Fruit fly (Drosophila melanogaster) whole organism, embryonic: ENCODE data around the gene CG17190.

Experiments used
- CG17328 ChIP-seq: fragments of 200-800 bp; sonication (Bioruptor generic); IDR thresholded peaks from 2 replicates; pipeline ENCODE4 v1.3.6; 2022; ENCODE audit warnings: missing biosample characterization, missing genetic modification characterization
- CG1792 ChIP-seq: fragments of 200-800 bp; sonication (Bioruptor generic); optimal IDR thresholded peaks from 2 replicates; lab custom pipeline; 2016; ENCODE audit warnings: missing biosample characterization, missing genetic modification characterization
- CG18011 ChIP-seq: fragments of 200-800 bp; sonication (Bioruptor generic); optimal IDR thresholded peaks from 2 replicates; lab custom pipeline; 2017; ENCODE audit warnings: missing biosample characterization, missing genetic modification characterization, mild to moderate bottlenecking, moderate library complexity, missing genotype
- Dbx ChIP-seq: fragments of 200-800 bp; sonication (Bioruptor generic); IDR thresholded peaks from 3 replicates; pipeline ENCODE4 v1.3.6; 2022; ENCODE audit warnings: missing biosample characterization, missing genetic modification characterization
- cas ChIP-seq: fragments of 200-800 bp; sonication (Bioruptor generic); IDR thresholded peaks from 2 replicates; pipeline ENCODE4 v1.3.6; 2022; ENCODE audit warnings: missing biosample characterization, missing genetic modification characterization
- psq ChIP-seq: fragments of 200-800 bp; sonication (Bioruptor generic); optimal IDR thresholded peaks from 2 replicates; lab custom pipeline; 2017; ENCODE audit warnings: missing biosample characterization, missing genetic modification characterization
- slbo ChIP-seq: fragments of 200-800 bp; sonication (Bioruptor generic); IDR thresholded peaks from 2 replicates; pipeline ENCODE4 v1.3.6; 2022; ENCODE audit warnings: missing biosample characterization, missing genetic modification characterization

dm6 chr3R:20001595-20001997 lies 11.7 kb downstream of the CG17190 start:
- TF ChIP-seq CG1792 (GFP tag; lab: Kevin White, UChicago) (no peak), psq (GFP tag; lab: Kevin White, UChicago) (no peak), CG18011 (no peak), Dbx (no peak), slbo (GFP tag; lab: Robert Waterston, UW) (no peak), cas (GFP tag; lab: Robert Waterston, UW) (no peak), CG17328 (no peak)
